Worm (Caenorhabditis elegans) whole organism, L4/young adult: ENCODE measurements around the gene F20A1.8.

ENCODE experiments used
- W03F9.2 ChIP-seq: fragments of 150-350 bp; optimal IDR thresholded peaks from 2 replicates; lab custom pipeline; 2014; ENCODE audit warnings: missing biosample characterization, missing genetic modification characterization
- dao-5 ChIP-seq: sonication (generic microtip); optimal IDR thresholded peaks from 2 replicates; lab custom pipeline; 2016; ENCODE audit warnings: missing genotype, missing genetic modification characterization, moderate library complexity, missing compliant biosample characterization
- him-1 ChIP-seq: sonication (generic microtip); optimal IDR thresholded peaks from 2 replicates; lab custom pipeline; 2016; ENCODE audit warnings: missing genotype, missing genetic modification reagents, missing genetic modification characterization, missing compliant biosample characterization

DNA sequence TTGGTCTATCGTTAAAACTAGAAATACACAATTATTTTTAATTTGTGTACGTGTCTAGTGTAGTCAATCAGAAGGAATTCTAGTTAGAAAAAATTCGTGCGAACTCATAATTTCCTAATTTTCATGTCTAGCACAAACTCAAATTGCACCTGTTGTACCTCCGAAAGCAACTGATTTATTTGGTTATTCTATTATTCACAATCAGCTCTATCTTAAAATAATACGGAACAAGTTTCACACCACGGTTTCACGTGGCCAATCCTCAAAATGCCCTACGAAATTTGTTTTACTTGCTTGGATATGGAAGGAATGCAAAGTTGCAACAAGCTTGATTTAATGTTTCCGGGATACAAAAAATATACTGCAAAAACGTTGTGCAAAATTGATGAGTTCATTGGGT, 34.8 kb downstream of the F20A1.8 start, which contains the start of gene srw-127:
- TF ChIP-seq dao-5 (no peak), W03F9.2 (tag; lab: Kevin White, UChicago) (no peak), him-1 (tag; lab: Kevin White, UChicago) (no peak)
